Fruit fly (Drosophila melanogaster) whole organism, wandering third instar larva: ENCODE measurements around the gene Dci.

Source experiments
- CG32264 ChIP-seq: fragments of 200-800 bp; sonication (Bioruptor generic); optimal IDR thresholded peaks from 2 replicates; lab custom pipeline; 2016; ENCODE audit warnings: missing biosample characterization, missing genetic modification characterization
- Dfd ChIP-seq: fragments of >200 bp; optimal IDR thresholded peaks from 2 replicates; lab custom pipeline; 2017; ENCODE audit warnings: missing biosample characterization, missing genetic modification characterization
- Hnf4 ChIP-seq: fragments of 200-800 bp; sonication (Bioruptor generic); optimal IDR thresholded peaks from 2 replicates; lab custom pipeline; 2016; ENCODE audit warnings: missing biosample characterization, mild to moderate bottlenecking, missing genetic modification characterization
- Mio ChIP-seq: sonication (Bioruptor generic); optimal IDR thresholded peaks from 2 replicates; lab custom pipeline; 2016; ENCODE audit warnings: missing biosample characterization, missing genetic modification characterization
- OdsH ChIP-seq: fragments of 200-800 bp; sonication (Bioruptor generic); optimal IDR thresholded peaks from 2 replicates; lab custom pipeline; 2016; ENCODE audit warnings: missing biosample characterization, mild to moderate bottlenecking, missing genetic modification characterization
- Vsx2 ChIP-seq: fragments of 200-300, 225-300 bp; sonication (Bioruptor generic); optimal IDR thresholded peaks from 2 replicates; lab custom pipeline; 2018; ENCODE audit warnings: missing biosample characterization, missing genetic modification characterization; ENCODE audit not compliant: partially characterized antibody
- dl ChIP-seq, 2 experiments: fragments of 175-275, 200-275 bp in 1 of 2; fragments of 200-275 bp in 1 of 2; sonication (Bioruptor generic); optimal IDR thresholded peaks; lab custom pipeline; 2018; ENCODE audit warnings: mild to moderate bottlenecking in 2 of 2, missing biosample characterization in 2 of 2, missing genetic modification characterization in 2 of 2, moderate library complexity in 2 of 2; ENCODE audit not compliant: partially characterized antibody in 2 of 2, insufficient read depth in 1 of 2
- dmrt93B ChIP-seq: fragments of 200-800 bp; sonication (Bioruptor generic); optimal IDR thresholded peaks from 2 replicates; lab custom pipeline; 2018; ENCODE audit warnings: missing biosample characterization, mild to moderate bottlenecking, missing genetic modification characterization
- h ChIP-seq: fragments of 200-800 bp; sonication (Bioruptor generic); optimal IDR thresholded peaks from 3 replicates; lab custom pipeline; 2016; ENCODE audit warnings: missing biosample characterization, mild to moderate bottlenecking, missing genetic modification characterization
- jim ChIP-seq: fragments of 175-275, 200-325 bp; sonication (Bioruptor generic); optimal IDR thresholded peaks from 2 replicates; lab custom pipeline; 2016; ENCODE audit warnings: missing biosample characterization, mild to moderate bottlenecking, missing genetic modification characterization
- lola ChIP-seq: fragments of >200 bp; optimal IDR thresholded peaks from 2 replicates; lab custom pipeline; 2017; ENCODE audit warnings: missing biosample characterization, missing genetic modification characterization
- pan ChIP-seq: fragments of >200 bp; optimal IDR thresholded peaks from 2 replicates; lab custom pipeline; 2017
- psq ChIP-seq: fragments of 200-800 bp; sonication (Bioruptor generic); optimal IDR thresholded peaks from 3 replicates; lab custom pipeline; 2017; ENCODE audit warnings: missing biosample characterization, mild to moderate bottlenecking, missing genetic modification characterization, moderate library complexity
- usp ChIP-seq: fragments of >200 bp; optimal IDR thresholded peaks from 2 replicates; lab custom pipeline; 2017; ENCODE audit warnings: missing biosample characterization, missing genetic modification characterization

dm6 chr3L:837552-838187, 13.5 kb upstream of the Dci start, which contains the start of the genes CG13901 and CG13887:
- TF ChIP-seq Vsx2 (GFP tag; lab: Kevin White, UChicago) (no peak), Hnf4 (GFP tag; lab: Kevin White, UChicago) (peak; percentile 93), OdsH (GFP tag; lab: Kevin White, UChicago) (peak; percentile 90), Dfd (GFP tag; lab: Kevin White, UChicago) (no peak), dl (GFP tag; optimal IDR thresholded peaks at IDR 0.05; lab: Kevin White, UChicago; ENCODE audit: insufficient read depth in 1 of 2, partially characterized antibody in 2 of 2) (no peak), pan (no peak), dmrt93B (GFP tag; lab: Kevin White, UChicago) (peak; percentile 79), usp (no peak), lola (GFP tag; lab: Kevin White, UChicago) (no peak), CG32264 (peak; percentile 71), jim (GFP tag; lab: Kevin White, UChicago) (peak; percentile 47), Mio (GFP tag; lab: Kevin White, UChicago) (peak; percentile 61), h (GFP tag; lab: Kevin White, UChicago) (peak; percentile 95), psq (GFP tag; lab: Kevin White, UChicago) (peak; percentile 84)
